Fruit fly (Drosophila melanogaster): ENCODE data around the gene Proc-R.
A peak's percentile ranks its signal among the peaks of the same experiment; 100 is the strongest.

Gene Proc-R

dm6 chrX:4691226-4691625 is 16.5 kb upstream of the Proc-R start (continued):
- TF ChIP-seq gsb-n (tag; optimal IDR thresholded peaks at IDR 0.05) (no peak), pho (GFP tag; optimal IDR thresholded peaks at IDR 0.05) (no peak), CG10543 (GFP tag; optimal IDR thresholded peaks at IDR 0.05) (no peak), gce (GFP tag; IDR thresholded peaks at IDR 0.05) (no peak), CG11504 (tag; optimal IDR thresholded peaks at IDR 0.05) (peak; percentile 56), Rfx (GFP tag; IDR thresholded peaks at IDR 0.05) (peak; percentile 54), CG4820 (GFP tag; optimal IDR thresholded peaks at IDR 0.05) (no peak), Nf-YB (GFP tag; optimal IDR thresholded peaks at IDR 0.05) (no peak), Hmx (GFP tag; optimal IDR thresholded peaks at IDR 0.05) (no peak), fu2 (GFP tag; optimal IDR thresholded peaks at IDR 0.05) (no peak), CG18619 (GFP tag; optimal IDR thresholded peaks at IDR 0.05) (no peak), ac (GFP tag; optimal IDR thresholded peaks at IDR 0.05) (no peak), Side (GFP tag; optimal IDR thresholded peaks at IDR 0.05) (no peak), Fer2 (tag; optimal IDR thresholded peaks at IDR 0.05) (no peak), Dad (GFP tag; optimal IDR thresholded peaks at IDR 0.05) (no peak), CG2199 (GFP tag; IDR thresholded peaks at IDR 0.05) (no peak), pan (optimal IDR thresholded peaks at IDR 0.05) (no peak), pan (GFP tag; optimal IDR thresholded peaks at IDR 0.05 in 1 of 2, IDR thresholded peaks at IDR 0.05 in 1 of 2) (no peak), Gug (GFP tag; IDR thresholded peaks at IDR 0.05) (0 out of 4 replicates have a peak, but pooled peaks have one; percentile 17), ATbp (GFP tag; optimal IDR thresholded peaks at IDR 0.05) (peak; percentile 30), maf-S (GFP tag; optimal IDR thresholded peaks at IDR 0.05) (no peak), Vsx1 (GFP tag; optimal IDR thresholded peaks at IDR 0.05) (no peak), D19A (tag; optimal IDR thresholded peaks at IDR 0.05) (peak; percentile 21), Elba2 (GFP tag; optimal IDR thresholded peaks at IDR 0.05) (no peak), Taf1 (GFP tag; IDR thresholded peaks at IDR 0.05) (no peak), Gsc (GFP tag; IDR thresholded peaks at IDR 0.05) (no peak), HmgD (GFP tag; optimal IDR thresholded peaks at IDR 0.05) (no peak), NfI (GFP tag; optimal IDR thresholded peaks at IDR 0.05) (peak; percentile 41), Lhr (GFP tag; optimal IDR thresholded peaks at IDR 0.05) (no peak), CG15601 (tag; optimal IDR thresholded peaks at IDR 0.05) (no peak), lola (GFP tag; optimal IDR thresholded peaks at IDR 0.05) (no peak), Kr (GFP tag; optimal IDR thresholded peaks at IDR 0.05) (no peak), MESR4 (GFP tag; optimal IDR thresholded peaks at IDR 0.05) (no peak), amos (GFP tag; IDR thresholded peaks at IDR 0.05; ENCODE audit: partially characterized antibody) (no peak), CG2712 (tag; optimal IDR thresholded peaks at IDR 0.05) (peak; percentile 52), bsh (GFP tag; optimal IDR thresholded peaks at IDR 0.05) (peak in 1 of 2 experiments; percentile 32), pita (GFP tag; optimal IDR thresholded peaks at IDR 0.05) (no peak), HmgZ (tag; optimal IDR thresholded peaks at IDR 0.05) (no peak), scrt (GFP tag; optimal IDR thresholded peaks at IDR 0.05) (peak; percentile 10), CG18476 (GFP tag; optimal IDR thresholded peaks at IDR 0.05) (no peak), CG10267 (tag; optimal IDR thresholded peaks at IDR 0.05) (peak; percentile 23), az2 (GFP tag; optimal IDR thresholded peaks at IDR 0.05) (no peak), Nf-YC (tag; optimal IDR thresholded peaks at IDR 0.05) (no peak), chn (GFP tag; optimal IDR thresholded peaks at IDR 0.05) (no peak), Dp (GFP tag; optimal IDR thresholded peaks at IDR 0.05) (no peak), ash1 (GFP tag; optimal IDR thresholded peaks at IDR 0.05) (no peak), CTCF (GFP tag; optimal IDR thresholded peaks at IDR 0.05) (no peak), CoRest (tag; optimal IDR thresholded peaks at IDR 0.05) (peak; percentile 7), vnd (GFP tag; IDR thresholded peaks at IDR 0.05; ENCODE audit: partially characterized antibody) (no peak), dimm (GFP tag; IDR thresholded peaks at IDR 0.05) (no peak), CG43689 (GFP tag; IDR thresholded peaks at IDR 0.05) (no peak), CG30020 (tag; optimal IDR thresholded peaks at IDR 0.05) (no peak)

All from whole organism, embryonic.